Worm (Caenorhabditis elegans) whole organism, young adult: ENCODE data around the gene fbxb-17.

Experiments
- ceh-91 ChIP-seq: fragments of 200-800 bp; sonication (Bioruptor generic); IDR thresholded peaks from 2 replicates; pipeline ENCODE4 v1.3.6; 2022; ENCODE audit warnings: missing genetic modification reagents, missing genetic modification characterization, missing compliant biosample characterization
- dpl-1 ChIP-seq: fragments of 150-350 bp; optimal IDR thresholded peaks from 2 replicates; lab custom pipeline; 2014; ENCODE audit warnings: missing biosample characterization, missing genetic modification reagents, missing genetic modification characterization
- hrde-1 ChIP-seq: sonication (generic microtip); optimal IDR thresholded peaks from 2 replicates; lab custom pipeline; 2016; ENCODE audit warnings: missing genetic modification characterization, mild to moderate bottlenecking, missing compliant biosample characterization, moderate library complexity, missing genotype, missing genetic modification reagents, borderline replicate concordance
- lin-54 ChIP-seq: fragments of 200-800 bp; sonication (Bioruptor generic); optimal IDR thresholded peaks from 2 replicates; lab custom pipeline; 2018; ENCODE audit warnings: mild to moderate bottlenecking, missing genetic modification characterization, missing compliant biosample characterization
- mcd-1 ChIP-seq: fragments of 200-800 bp; sonication (Bioruptor generic); IDR thresholded peaks from 2 replicates; pipeline ENCODE4 v1.3.6; 2022; ENCODE audit warnings: missing genetic modification reagents, missing genetic modification characterization, missing compliant biosample characterization
- mes-4 ChIP-seq: sonication (generic microtip); optimal IDR thresholded peaks from 2 replicates; lab custom pipeline; 2016; ENCODE audit warnings: missing genotype, missing genetic modification characterization, missing compliant biosample characterization
- ztf-25 ChIP-seq: fragments of 200-800 bp; sonication (Bioruptor generic); IDR thresholded peaks from 2 replicates; pipeline ENCODE4 v1.3.6; 2022; ENCODE audit warnings: missing genetic modification reagents, missing genetic modification characterization, missing compliant biosample characterization

ce11 chrII:1712938-1713337, 36.8 kb downstream of the fbxb-17 start, which contains the start of gene btb-7:
- no peak for TF ChIP-seq dpl-1 (GFP tag; lab: Kevin White, UChicago)
- no peak for TF ChIP-seq hrde-1 (tag; lab: Kevin White, UChicago)
- TF ChIP-seq lin-54 (GFP tag; lab: Kevin White, UChicago) = no peak
- no peak for TF ChIP-seq ztf-25 (GFP tag; lab: Robert Waterston, UW)
- no peak for TF ChIP-seq mes-4 (tag; lab: Kevin White, UChicago)
- TF ChIP-seq ceh-91 (GFP tag; lab: Robert Waterston, UW) = no peak
- TF ChIP-seq mcd-1 (GFP tag; lab: Robert Waterston, UW) = no peak
